Worm (Caenorhabditis elegans) whole organism, L1 larva: ENCODE data around the gene T26C12.2.

Experiments
- ceh-63 ChIP-seq: fragments of 200-800 bp; sonication (Bioruptor generic); optimal IDR thresholded peaks from 2 replicates; lab custom pipeline; 2018; ENCODE audit warnings: mild to moderate bottlenecking, missing genetic modification characterization, missing compliant biosample characterization
- elt-2 ChIP-seq: sonication (generic microtip); optimal IDR thresholded peaks from 2 replicates; lab custom pipeline; 2016; ENCODE audit warnings: missing genetic modification characterization, mild to moderate bottlenecking, inconsistent platforms, missing compliant biosample characterization, missing genetic modification reagents
- fos-1 ChIP-seq: fragments of 150-350 bp; optimal IDR thresholded peaks from 2 replicates; lab custom pipeline; 2014; ENCODE audit warnings: missing biosample characterization, missing genetic modification characterization
- lin-13 ChIP-seq: fragments of 150-350 bp; optimal IDR thresholded peaks from 2 replicates; lab custom pipeline; 2014; ENCODE audit warnings: missing biosample characterization, missing genetic modification reagents, missing genetic modification characterization
- lin-35 ChIP-seq, 2 experiments: fragments of 150-350 bp; optimal IDR thresholded peaks; 2 replicates each; lab custom pipeline; 2014; ENCODE audit warnings: missing biosample characterization in 2 of 2, missing genetic modification characterization in 2 of 2, missing genetic modification reagents in 2 of 2
- mdl-1 ChIP-seq, 2 experiments: fragments of 150-350 bp; optimal IDR thresholded peaks; 2 replicates each; lab custom pipeline; 2014 to 2017; ENCODE audit warnings: missing biosample characterization in 2 of 2, missing genetic modification characterization in 2 of 2, inconsistent platforms in 1 of 2
- nhr-19 ChIP-seq: fragments of 200-800 bp; sonication (Bioruptor generic); conservative IDR thresholded peaks from 2 replicates; pipeline ENCODE4 v1.3.6; 2022; ENCODE audit warnings: missing genetic modification characterization, missing compliant biosample characterization
- nhr-237 ChIP-seq: fragments of 150-350 bp; optimal IDR thresholded peaks from 2 replicates; lab custom pipeline; 2014; ENCODE audit warnings: missing biosample characterization, missing genetic modification characterization
- tlp-1 ChIP-seq: fragments of 150-350 bp; optimal IDR thresholded peaks from 2 replicates; lab custom pipeline; 2014; ENCODE audit warnings: missing biosample characterization, missing genetic modification characterization
- unc-30 ChIP-seq: sonication (generic microtip); optimal IDR thresholded peaks from 2 replicates; lab custom pipeline; 2017; ENCODE audit warnings: missing biosample characterization, missing genetic modification characterization

- TF ChIP-seq fos-1 (tag; lab: Kevin White, UChicago), result no peak
- TF ChIP-seq unc-30, result no peak
- no peak for TF ChIP-seq lin-13 (GFP tag; lab: Kevin White, UChicago)
- no peak for TF ChIP-seq ceh-63 (GFP tag; lab: Kevin White, UChicago)
- TF ChIP-seq nhr-237, result no peak
- no peak for TF ChIP-seq tlp-1 (tag; lab: Kevin White, UChicago)
- no peak for TF ChIP-seq nhr-19 (GFP tag; lab: Robert Waterston, UW)
- TF ChIP-seq elt-2, result no peak
- TF ChIP-seq lin-35 (GFP tag; optimal IDR thresholded peaks at IDR 0.05; lab: Kevin White, UChicago), result no peak
- TF ChIP-seq mdl-1 (tag; optimal IDR thresholded peaks at IDR 0.05; lab: Kevin White, UChicago), result no peak
Measured at ce11 chrIV:3296578-3297549, 31.3 kb upstream of the T26C12.2 start.
